Fruit fly (Drosophila melanogaster): Measurements from ENCODE around the gene CG4928.

DNA sequence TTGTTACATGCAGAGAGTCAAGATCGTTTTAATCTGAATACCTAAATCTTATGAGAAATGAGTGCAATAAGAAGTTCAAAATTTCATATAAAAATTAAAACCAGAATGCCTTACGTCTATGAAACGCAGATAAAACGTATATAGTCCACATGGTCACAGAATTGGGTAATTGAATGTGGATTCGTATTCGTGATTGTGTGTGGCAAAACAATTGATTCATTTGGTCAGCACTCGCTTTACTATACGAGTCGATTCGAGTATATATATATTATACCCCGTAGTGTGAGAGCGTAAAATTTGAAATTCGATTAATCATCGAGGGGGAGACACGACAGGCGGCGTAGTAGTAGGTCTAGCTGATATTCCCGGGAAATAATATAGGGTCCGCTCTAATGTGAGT, 33.6 kb downstream of the CG4928 start:
- no peak for TF ChIP-seq Usf (GFP tag; optimal IDR thresholded peaks at IDR 0.05)
- no peak for TF ChIP-seq CG13123 (GFP tag; optimal IDR thresholded peaks at IDR 0.05)
- no peak for TF ChIP-seq CG12299 (tag; optimal IDR thresholded peaks at IDR 0.05)
- TF ChIP-seq CG11695 (GFP tag; IDR thresholded peaks at IDR 0.05) = no peak
- TF ChIP-seq fd64A (GFP tag; optimal IDR thresholded peaks at IDR 0.05) = no peak
- TF ChIP-seq bbx (GFP tag; IDR thresholded peaks at IDR 0.05; ENCODE audit: partially characterized antibody) = no peak
- no peak for TF ChIP-seq CG18619 (GFP tag; optimal IDR thresholded peaks at IDR 0.05)
- no peak for TF ChIP-seq stc (GFP tag; IDR thresholded peaks at IDR 0.05)
- no peak for TF ChIP-seq fd3F (GFP tag; optimal IDR thresholded peaks at IDR 0.05)
- no peak for TF ChIP-seq danr (GFP tag; IDR thresholded peaks at IDR 0.05)
- TF ChIP-seq HLH4C (GFP tag; IDR thresholded peaks at IDR 0.05; ENCODE audit: partially characterized antibody) = no peak
- no peak for TF ChIP-seq gsb-n (tag; optimal IDR thresholded peaks at IDR 0.05)
- TF ChIP-seq CG17802 (tag; optimal IDR thresholded peaks at IDR 0.05) = no peak
